Fruit fly (Drosophila melanogaster) whole organism, prepupa: ENCODE measurements around the gene CG10874.
A peak's percentile ranks its signal among the peaks of the same experiment; 100 is the strongest.

ENCODE experiments used
- CG11902 ChIP-seq: fragments of 200-800 bp; sonication (Bioruptor generic); optimal IDR thresholded peaks from 3 replicates; lab custom pipeline; 2016; ENCODE audit warnings: missing biosample characterization, missing genetic modification characterization
- CG3919 ChIP-seq: fragments of 200-800 bp; sonication (Bioruptor generic); optimal IDR thresholded peaks from 3 replicates; lab custom pipeline; 2016; ENCODE audit warnings: missing biosample characterization, missing genetic modification characterization
- Gug ChIP-seq: fragments of 200-800 bp; sonication (Bioruptor generic); IDR thresholded peaks from 2 replicates; pipeline ENCODE4 v1.3.6; 2022; ENCODE audit warnings: missing biosample characterization, missing genetic modification characterization
- Sox102F ChIP-seq: fragments of 200-800 bp; sonication (Bioruptor generic); optimal IDR thresholded peaks from 2 replicates; lab custom pipeline; 2016; ENCODE audit warnings: missing biosample characterization, mild to moderate bottlenecking, missing genetic modification characterization
- achi ChIP-seq: fragments of 200-800 bp; sonication (Bioruptor generic); optimal IDR thresholded peaks from 3 replicates; lab custom pipeline; 2016; ENCODE audit warnings: missing biosample characterization, missing genetic modification characterization
- pdm3 ChIP-seq: fragments of 200-800 bp; sonication (Bioruptor generic); optimal IDR thresholded peaks from 3 replicates; lab custom pipeline; 2016; ENCODE audit warnings: missing biosample characterization, missing genetic modification characterization
- svp ChIP-seq: fragments of 200-800 bp; sonication (Bioruptor generic); peaks from one replicate; lab custom pipeline; 2016; ENCODE audit warnings: missing biosample characterization, missing genetic modification characterization

DNA sequence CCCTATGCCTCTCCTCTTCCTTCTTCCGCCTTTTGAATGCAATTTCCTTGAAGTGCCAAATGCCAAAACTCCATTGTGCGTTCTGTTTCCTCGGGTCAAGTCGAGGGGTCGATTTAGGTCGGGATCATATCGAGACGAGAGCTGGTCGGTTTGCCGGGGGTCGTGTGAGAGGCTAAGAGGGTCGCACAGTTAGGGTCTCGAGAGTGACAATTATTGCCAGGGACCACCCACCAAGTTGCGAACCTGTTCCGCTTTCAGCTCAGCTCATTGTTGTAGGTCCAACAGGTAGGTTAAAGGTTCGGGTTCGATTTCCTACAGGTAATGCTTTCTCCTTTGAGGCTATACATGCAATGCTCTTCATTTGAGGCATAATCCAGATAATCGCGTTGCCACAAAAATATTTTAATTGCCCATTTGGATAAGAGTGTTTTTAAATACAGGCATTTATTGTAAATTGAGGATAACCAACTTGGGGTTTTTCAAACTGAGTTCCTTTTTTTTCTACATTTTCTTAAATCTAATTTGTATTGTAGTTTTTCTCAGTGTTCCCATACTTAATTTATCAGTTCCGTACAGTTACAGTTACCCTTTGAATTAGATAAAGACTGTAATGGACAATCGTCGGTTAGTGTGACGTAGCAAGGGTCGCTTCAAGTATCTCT is 19.6 kb downstream of the CG10874 start:
- TF ChIP-seq Sox102F (no peak), pdm3 (GFP tag; lab: Kevin White, UChicago) (no peak), achi (GFP tag; lab: Kevin White, UChicago) (no peak), svp (GFP tag; lab: Kevin White, UChicago) (peak; percentile 60), CG3919 (no peak), Gug (no peak), CG11902 (GFP tag; lab: Kevin White, UChicago) (no peak)
